Worm (Caenorhabditis elegans): ENCODE measurements around the gene F22E5.17.
"Not testable (repeated sequence)": the region's sequence is repeated elsewhere in the genome, so short reads cannot be mapped to it uniquely, and the experiment has no call there.

- not testable (repeated sequence) for TF ChIP-seq flt-1 (GFP tag; IDR thresholded peaks at IDR 0.05); klf-2 (GFP tag; conservative IDR thresholded peaks at IDR 0.05); ztf-29 (GFP tag; IDR thresholded peaks at IDR 0.05); ztf-23 (GFP tag; IDR thresholded peaks at IDR 0.05)
Observed at ce11 chrII:2688616-2689015, 10.8 kb downstream of the F22E5.17 start, which contains the start of gene nspf-2.
